Worm (Caenorhabditis elegans) whole organism, late embryonic: ENCODE measurements around the gene acp-7.

ENCODE experiments used
- C38D4.7 ChIP-seq: fragments of 200-800 bp; sonication (Bioruptor generic); optimal IDR thresholded peaks from 2 replicates; lab custom pipeline; 2018; ENCODE audit warnings: mild to moderate bottlenecking, missing genetic modification characterization, moderate library complexity, missing compliant biosample characterization
- K02D7.2 ChIP-seq: sonication (generic microtip); optimal IDR thresholded peaks from 2 replicates; lab custom pipeline; 2017; ENCODE audit warnings: mild to moderate bottlenecking, missing genetic modification characterization, missing compliant biosample characterization
- T23F11.4 ChIP-seq: fragments of 200-800 bp; sonication (Bioruptor generic); optimal IDR thresholded peaks from 2 replicates; lab custom pipeline; 2018; ENCODE audit warnings: mild to moderate bottlenecking, missing genetic modification characterization, missing compliant biosample characterization
- ama-1 ChIP-seq: fragments of 150-350 bp; optimal IDR thresholded peaks from 2 replicates; lab custom pipeline; 2014
- ceh-14 ChIP-seq: sonication (generic microtip); optimal IDR thresholded peaks from 2 replicates; lab custom pipeline; 2016; ENCODE audit warnings: missing genotype, missing genetic modification characterization, missing compliant biosample characterization
- ceh-2 ChIP-seq: sonication (generic microtip); optimal IDR thresholded peaks from 2 replicates; lab custom pipeline; 2016; ENCODE audit warnings: missing genotype, missing genetic modification characterization, missing compliant biosample characterization
- ceh-22 ChIP-seq: sonication (generic microtip); optimal IDR thresholded peaks from 2 replicates; lab custom pipeline; 2017; ENCODE audit warnings: missing biosample characterization, missing genetic modification characterization
- ceh-24 ChIP-seq: sonication (generic microtip); optimal IDR thresholded peaks from 2 replicates; lab custom pipeline; 2016; ENCODE audit warnings: mild to moderate bottlenecking, missing genetic modification characterization, missing compliant biosample characterization
- ceh-31 ChIP-seq: sonication (generic microtip); optimal IDR thresholded peaks from 2 replicates; lab custom pipeline; 2016; ENCODE audit warnings: missing genetic modification characterization, missing compliant biosample characterization
- ceh-34 ChIP-seq: sonication (generic microtip); optimal IDR thresholded peaks from 2 replicates; lab custom pipeline; 2016; ENCODE audit warnings: mild to moderate bottlenecking, missing genetic modification characterization, missing compliant biosample characterization
- ceh-6 ChIP-seq: fragments of 200-800 bp; sonication (Bioruptor generic); optimal IDR thresholded peaks from 2 replicates; lab custom pipeline; 2018; ENCODE audit warnings: mild to moderate bottlenecking, missing genetic modification characterization, missing compliant biosample characterization
- ceh-9 ChIP-seq: sonication (generic microtip); optimal IDR thresholded peaks from 2 replicates; lab custom pipeline; 2016; ENCODE audit warnings: mild to moderate bottlenecking, missing genetic modification characterization, inconsistent platforms, missing compliant biosample characterization
- che-1 ChIP-seq: sonication (generic microtip); optimal IDR thresholded peaks from 2 replicates; lab custom pipeline; 2016; ENCODE audit warnings: mild to moderate bottlenecking, missing genetic modification characterization, missing compliant biosample characterization
- dmd-4 ChIP-seq: sonication (generic microtip); optimal IDR thresholded peaks from 2 replicates; lab custom pipeline; 2016; ENCODE audit warnings: borderline replicate concordance, missing genetic modification characterization, missing compliant biosample characterization
- ets-4 ChIP-seq: sonication (generic microtip); optimal IDR thresholded peaks from 2 replicates; lab custom pipeline; 2016; ENCODE audit warnings: missing genetic modification characterization, missing compliant biosample characterization
- fkh-6 ChIP-seq: sonication (generic microtip); optimal IDR thresholded peaks from 2 replicates; lab custom pipeline; 2016; ENCODE audit warnings: missing genetic modification characterization, missing compliant biosample characterization
- gmeb-2 ChIP-seq: sonication (generic microtip); optimal IDR thresholded peaks from 2 replicates; lab custom pipeline; 2016; ENCODE audit warnings: missing genetic modification characterization, inconsistent platforms, missing compliant biosample characterization
- hlh-13 ChIP-seq: fragments of 200-800 bp; sonication (Bioruptor generic); optimal IDR thresholded peaks from 2 replicates; lab custom pipeline; 2018; ENCODE audit warnings: mild to moderate bottlenecking, missing genetic modification characterization, missing compliant biosample characterization
- hlh-6 ChIP-seq: sonication (generic microtip); optimal IDR thresholded peaks from 2 replicates; lab custom pipeline; 2016; ENCODE audit warnings: missing genotype, missing genetic modification characterization, missing compliant biosample characterization
- hlh-8 ChIP-seq: sonication (generic microtip); optimal IDR thresholded peaks from 2 replicates; lab custom pipeline; 2016; ENCODE audit warnings: missing genotype, missing genetic modification characterization, missing compliant biosample characterization
- lim-6 ChIP-seq: sonication (generic microtip); optimal IDR thresholded peaks from 2 replicates; lab custom pipeline; 2016; ENCODE audit warnings: missing genetic modification characterization, missing compliant biosample characterization
- lin-11 ChIP-seq: fragments of 200-800 bp; sonication (Bioruptor generic); optimal IDR thresholded peaks from 2 replicates; lab custom pipeline; 2018; ENCODE audit warnings: mild to moderate bottlenecking, missing genetic modification characterization, missing compliant biosample characterization
- mec-3 ChIP-seq: sonication (generic microtip); optimal IDR thresholded peaks from 2 replicates; lab custom pipeline; 2016; ENCODE audit warnings: borderline replicate concordance, missing genetic modification characterization, missing compliant biosample characterization
- nfya-1 ChIP-seq: sonication (generic microtip); optimal IDR thresholded peaks from 2 replicates; lab custom pipeline; 2017; ENCODE audit warnings: missing genetic modification characterization, mild to moderate bottlenecking, missing compliant biosample characterization, antibody characterized with exemption, moderate library complexity
- nhr-11 ChIP-seq: fragments of 150-350 bp; optimal IDR thresholded peaks from 2 replicates; lab custom pipeline; 2014; ENCODE audit warnings: missing biosample characterization, missing genetic modification characterization
- nhr-232 ChIP-seq: sonication (generic microtip); optimal IDR thresholded peaks from 2 replicates; lab custom pipeline; 2016; ENCODE audit warnings: missing genetic modification characterization, missing compliant biosample characterization
- odd-2 ChIP-seq: sonication (generic microtip); optimal IDR thresholded peaks from 2 replicates; lab custom pipeline; 2017; ENCODE audit warnings: antibody characterized with exemption, mild to moderate bottlenecking, missing genetic modification characterization, missing compliant biosample characterization
- pax-1 ChIP-seq: fragments of 150-350 bp; optimal IDR thresholded peaks from 2 replicates; lab custom pipeline; 2014; ENCODE audit warnings: missing biosample characterization, missing genetic modification characterization
- pha-4 ChIP-seq: fragments of 150-350 bp; optimal IDR thresholded peaks from 2 replicates; lab custom pipeline; 2018; ENCODE audit warnings: missing biosample characterization, missing genetic modification reagents, missing genetic modification characterization
- rnt-1 ChIP-seq: sonication (generic microtip); optimal IDR thresholded peaks from 2 replicates; lab custom pipeline; 2016; ENCODE audit warnings: missing genetic modification characterization, missing compliant biosample characterization
- sox-4 ChIP-seq: sonication (generic microtip); optimal IDR thresholded peaks from 2 replicates; lab custom pipeline; 2017; ENCODE audit warnings: mild to moderate bottlenecking, missing genetic modification characterization, inconsistent platforms, missing compliant biosample characterization
- tbx-2 ChIP-seq: sonication (generic microtip); optimal IDR thresholded peaks from 2 replicates; lab custom pipeline; 2016; ENCODE audit warnings: missing genetic modification characterization, missing compliant biosample characterization
- ttx-3 ChIP-seq: sonication (generic microtip); optimal IDR thresholded peaks from 2 replicates; lab custom pipeline; 2016; ENCODE audit warnings: missing genetic modification reagents, missing genetic modification characterization, missing compliant biosample characterization
- unc-3 ChIP-seq, 2 experiments: fragments of 200-800 bp in 1 of 2; sonication (Bioruptor generic) in 1 of 2; sonication (generic microtip) in 1 of 2; conservative IDR thresholded peaks in 1 of 2; optimal IDR thresholded peaks in 1 of 2; 2 replicates each; pipeline versions ENCODE4 v1.3.6 to Lab custom; 2016 to 2022; ENCODE audit warnings: missing compliant biosample characterization in 2 of 2, missing genetic modification characterization in 2 of 2, missing genetic modification reagents in 1 of 2
- unc-42 ChIP-seq: sonication (generic microtip); optimal IDR thresholded peaks from 2 replicates; lab custom pipeline; 2016; ENCODE audit warnings: missing genotype, missing genetic modification characterization, missing compliant biosample characterization
- unc-55 ChIP-seq: sonication (generic microtip); optimal IDR thresholded peaks from 2 replicates; lab custom pipeline; 2017; ENCODE audit warnings: missing biosample characterization, missing genetic modification reagents, missing genetic modification characterization
- unc-86 ChIP-seq: sonication (generic microtip); optimal IDR thresholded peaks from 2 replicates; lab custom pipeline; 2016; ENCODE audit warnings: missing genetic modification characterization, missing compliant biosample characterization
- zip-5 ChIP-seq: sonication (generic microtip); optimal IDR thresholded peaks from 2 replicates; lab custom pipeline; 2016; ENCODE audit warnings: missing genetic modification characterization, missing compliant biosample characterization
- ztf-16 ChIP-seq: sonication (generic microtip); optimal IDR thresholded peaks from 2 replicates; lab custom pipeline; 2017; ENCODE audit warnings: missing genetic modification characterization, missing compliant biosample characterization

Gene acp-7

DNA sequence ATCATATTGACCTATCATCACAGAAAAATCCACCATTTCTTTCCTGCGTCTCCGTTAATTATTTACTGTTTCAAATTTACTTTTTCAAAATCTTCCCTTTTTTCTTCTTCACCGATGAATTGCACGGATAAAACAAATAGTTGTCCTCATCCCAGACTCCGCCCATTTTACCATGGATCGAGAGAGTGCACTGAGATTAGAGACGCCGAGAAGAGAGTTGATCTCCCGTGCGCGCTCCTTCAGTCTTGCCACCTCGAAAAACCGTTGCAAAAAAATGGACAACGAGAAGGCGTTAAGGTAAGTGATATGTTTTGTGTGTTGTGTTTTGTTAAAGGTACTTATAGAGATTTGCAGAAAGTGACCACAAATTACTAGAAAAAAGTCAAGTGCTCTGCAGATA is 6.6 kb upstream of the acp-7 start, which contains the start of gene dlc-5:
dlc-5 (plus strand) TSS at position 154 of the 400 bp plus-strand sequence.
- TF ChIP-seq C38D4.7 (GFP tag; lab: Kevin White, UChicago) (no peak), hlh-6 (tag; lab: Kevin White, UChicago) (no peak), lim-6 (tag; lab: Kevin White, UChicago) (no peak), ceh-9 (tag; lab: Kevin White, UChicago) (no peak), tbx-2 (no peak)

DNA sequence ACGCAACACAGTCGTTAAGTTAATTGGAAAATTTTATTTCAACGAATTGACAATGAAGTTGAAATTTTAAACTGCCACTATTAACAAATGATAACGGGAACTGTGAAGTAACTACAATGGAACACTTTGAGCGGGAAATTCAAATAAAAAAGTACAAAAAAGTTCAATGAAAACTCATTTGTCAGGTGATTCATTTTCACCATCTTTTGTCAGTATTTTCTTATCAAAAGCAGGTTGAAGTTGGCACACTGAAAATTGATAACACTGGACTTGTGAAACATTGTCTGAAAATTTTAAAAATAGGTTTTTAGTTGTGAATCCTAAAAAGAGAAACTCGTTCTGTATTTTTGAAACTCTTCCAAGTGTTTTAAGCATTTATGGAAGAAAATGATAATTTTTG is 1.9 kb upstream of the acp-7 start:
- TF ChIP-seq ztf-16 (tag; lab: Kevin White, UChicago) = no peak
- TF ChIP-seq odd-2 (tag; lab: Kevin White, UChicago) = no peak
- TF ChIP-seq ama-1 (lab: Kevin White, UChicago) = no peak
- TF ChIP-seq nfya-1 (tag; lab: Kevin White, UChicago) = no peak
- TF ChIP-seq nhr-11 (tag; lab: Kevin White, UChicago) = no peak
- TF ChIP-seq ceh-31 (tag; lab: Kevin White, UChicago) = no peak
- no peak for TF ChIP-seq gmeb-2
- TF ChIP-seq hlh-13 (GFP tag; lab: Kevin White, UChicago) = no peak
- TF ChIP-seq hlh-8 = no peak
- no peak for TF ChIP-seq che-1 (tag; lab: Kevin White, UChicago)
- no peak for TF ChIP-seq ceh-24 (tag; lab: Kevin White, UChicago)
- TF ChIP-seq C38D4.7 (GFP tag; lab: Kevin White, UChicago) = no peak
- no peak for TF ChIP-seq ceh-2 (tag; lab: Kevin White, UChicago)

DNA sequence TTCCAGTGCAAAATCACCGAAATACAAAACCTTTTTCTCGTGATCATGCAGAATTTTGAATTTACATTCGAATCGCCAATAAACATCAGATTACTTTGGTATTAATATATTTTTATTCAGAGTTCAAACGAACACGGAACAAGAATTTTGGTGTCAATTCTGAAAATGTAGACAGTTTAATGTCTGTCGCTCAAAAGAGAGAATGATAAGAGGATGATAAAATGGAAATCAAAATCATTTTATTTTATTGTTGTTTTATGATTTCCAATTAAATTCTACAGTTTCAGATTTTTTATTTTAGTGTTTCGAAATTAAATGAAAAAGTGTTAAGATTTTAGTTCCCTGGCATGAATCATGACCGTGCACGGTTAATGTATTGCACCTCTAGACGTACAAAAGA is 893 bp upstream of the acp-7 start:
- TF ChIP-seq rnt-1 (no peak), ceh-22 (tag; lab: Kevin White, UChicago) (no peak), ceh-31 (tag; lab: Kevin White, UChicago) (no peak), lin-11 (no peak), hlh-13 (GFP tag; lab: Kevin White, UChicago) (no peak), ceh-34 (tag; lab: Kevin White, UChicago) (no peak), T23F11.4 (GFP tag; lab: Kevin White, UChicago) (no peak), pax-1 (no peak), pha-4 (no peak), nfya-1 (tag; lab: Kevin White, UChicago) (no peak), unc-55 (GFP tag; lab: Kevin White, UChicago) (no peak), ttx-3 (tag; lab: Kevin White, UChicago) (no peak), mec-3 (tag; lab: Kevin White, UChicago) (no peak), nhr-232 (tag; lab: Kevin White, UChicago) (no peak), ceh-14 (tag; lab: Kevin White, UChicago) (no peak), dmd-4 (no peak)

DNA sequence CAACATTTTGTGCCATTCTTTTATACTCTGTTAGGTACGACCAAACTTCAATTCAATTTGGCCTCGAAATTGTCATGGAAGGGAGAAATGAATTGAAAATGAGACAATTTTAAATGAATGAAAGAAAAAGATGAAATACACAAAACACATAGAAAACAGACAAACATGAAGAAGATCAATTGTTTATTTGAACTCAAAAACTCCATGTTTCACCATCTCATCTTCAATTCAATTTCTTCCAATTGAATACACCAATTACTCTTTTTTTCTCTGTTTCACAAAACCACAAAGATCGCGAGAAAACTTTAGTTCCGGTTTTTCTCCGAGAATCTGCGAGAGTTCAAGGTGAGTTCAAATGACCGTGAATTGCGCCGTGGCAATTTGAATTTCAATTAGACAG is 4.3 kb downstream of the acp-7 start:
- no peak for TF ChIP-seq ets-4 (tag; lab: Kevin White, UChicago)
- TF ChIP-seq unc-86 (tag; lab: Kevin White, UChicago) = no peak
- no peak for TF ChIP-seq unc-55 (GFP tag; lab: Kevin White, UChicago)
- no peak for TF ChIP-seq sox-4
- TF ChIP-seq unc-3 (GFP tag; conservative IDR thresholded peaks at IDR 0.05; lab: Robert Waterston, UW) = no peak
- no peak for TF ChIP-seq unc-3 (tag; optimal IDR thresholded peaks at IDR 0.05; lab: Kevin White, UChicago)
- no peak for TF ChIP-seq fkh-6 (tag; lab: Kevin White, UChicago)
- no peak for TF ChIP-seq rnt-1
- no peak for TF ChIP-seq mec-3 (tag; lab: Kevin White, UChicago)
- TF ChIP-seq ceh-6 = no peak
- TF ChIP-seq pax-1 = no peak
- no peak for TF ChIP-seq dmd-4
- TF ChIP-seq unc-42 (tag; lab: Kevin White, UChicago) = no peak
- TF ChIP-seq K02D7.2 (tag; lab: Kevin White, UChicago) = no peak
- TF ChIP-seq zip-5 (tag; lab: Kevin White, UChicago) = no peak
- TF ChIP-seq C38D4.7 (GFP tag; lab: Kevin White, UChicago) = no peak
- no peak for TF ChIP-seq tbx-2
- TF ChIP-seq ceh-31 (tag; lab: Kevin White, UChicago) = no peak
